Fruit fly (Drosophila melanogaster) whole organism, embryonic: Measurements from ENCODE around the gene Sclp.

Source experiments
- B-H2 ChIP-seq: fragments of 200-800 bp; sonication (Bioruptor generic); optimal IDR thresholded peaks from 2 replicates; lab custom pipeline; 2018; ENCODE audit warnings: missing biosample characterization, mild to moderate bottlenecking, missing genetic modification characterization
- CG10321 ChIP-seq: fragments of 200-800 bp; sonication (Bioruptor generic); IDR thresholded peaks from 2 replicates; pipeline ENCODE4 v1.3.6; 2022; ENCODE audit warnings: missing biosample characterization, missing genetic modification characterization
- CG11504 ChIP-seq: fragments of 200-800 bp; sonication (Bioruptor generic); optimal IDR thresholded peaks from 3 replicates; lab custom pipeline; 2019; ENCODE audit warnings: missing biosample characterization, mild to moderate bottlenecking, missing genetic modification characterization, moderate library complexity
- CG12391 ChIP-seq: fragments of 200-800 bp; sonication (Bioruptor generic); optimal IDR thresholded peaks from 3 replicates; lab custom pipeline; 2018; ENCODE audit warnings: missing biosample characterization, mild to moderate bottlenecking, missing genetic modification characterization, moderate library complexity
- CG13296 ChIP-seq: fragments of 200-800 bp; sonication (Bioruptor generic); optimal IDR thresholded peaks from 3 replicates; lab custom pipeline; 2018; ENCODE audit warnings: missing biosample characterization, mild to moderate bottlenecking, missing genetic modification characterization
- CG14441 ChIP-seq: fragments of 200-800 bp; sonication (Bioruptor generic); IDR thresholded peaks from 2 replicates; pipeline ENCODE4 v1.3.6; 2022; ENCODE audit warnings: missing biosample characterization, missing genetic modification characterization
- CG16779 ChIP-seq: fragments of 200-800 bp; sonication (Bioruptor generic); IDR thresholded peaks from 2 replicates; pipeline ENCODE4 v1.3.6; 2022; ENCODE audit warnings: missing biosample characterization, missing genetic modification characterization
- CG18011 ChIP-seq: fragments of 200-800 bp; sonication (Bioruptor generic); optimal IDR thresholded peaks from 2 replicates; lab custom pipeline; 2017; ENCODE audit warnings: missing biosample characterization, missing genetic modification characterization, mild to moderate bottlenecking, moderate library complexity, missing genotype
- CG30403 ChIP-seq: fragments of 200-800 bp; sonication (Bioruptor generic); optimal IDR thresholded peaks from 3 replicates; lab custom pipeline; 2016; ENCODE audit warnings: missing biosample characterization, missing genetic modification characterization
- CG3065 ChIP-seq: fragments of 200-800 bp; sonication (Bioruptor generic); optimal IDR thresholded peaks from 2 replicates; lab custom pipeline; 2016; ENCODE audit warnings: missing biosample characterization, missing genetic modification characterization
- CG33213 ChIP-seq: fragments of 200-800 bp; sonication (Bioruptor generic); optimal IDR thresholded peaks from 3 replicates; lab custom pipeline; 2016; ENCODE audit warnings: missing biosample characterization, missing genetic modification characterization
- CG3726 ChIP-seq: fragments of 200-800 bp; sonication (Bioruptor generic); IDR thresholded peaks from 3 replicates; pipeline ENCODE4, ENCODE4 v1.3.6; 2022; ENCODE audit warnings: missing biosample characterization, missing genetic modification characterization
- CG6175 ChIP-seq: fragments of 200-800 bp; sonication (Bioruptor generic); IDR thresholded peaks from 3 replicates; pipeline ENCODE4 v1.3.6; 2022; ENCODE audit warnings: missing biosample characterization, missing genetic modification characterization
- CG6791 ChIP-seq: fragments of 200-800 bp; sonication (Bioruptor generic); IDR thresholded peaks from 3 replicates; pipeline ENCODE4 v1.3.6; 2022; ENCODE audit warnings: missing biosample characterization, missing genetic modification characterization; ENCODE audit not compliant: partially characterized antibody
- CG7357 ChIP-seq: fragments of 200-800 bp; sonication (Bioruptor generic); IDR thresholded peaks from 3 replicates; pipeline ENCODE4 v1.3.6; 2022; ENCODE audit warnings: missing biosample characterization, missing genetic modification characterization
- CG8944 ChIP-seq: fragments of 200-800 bp; sonication (Bioruptor generic); optimal IDR thresholded peaks from 3 replicates; lab custom pipeline; 2016; ENCODE audit warnings: missing biosample characterization, missing genetic modification characterization
- CG9797 ChIP-seq: fragments of 200-800 bp; sonication (Bioruptor generic); optimal IDR thresholded peaks from 3 replicates; lab custom pipeline; 2018; ENCODE audit warnings: missing biosample characterization, mild to moderate bottlenecking, missing genetic modification characterization
- CTCF ChIP-seq: fragments of 200-800 bp; sonication (Bioruptor generic); optimal IDR thresholded peaks from 2 replicates; lab custom pipeline; 2017; ENCODE audit warnings: missing biosample characterization, mild to moderate bottlenecking, missing genetic modification characterization, moderate library complexity
- D ChIP-seq, 2 experiments: fragments of 200-800 bp in 1 of 2; fragments of >200 bp in 1 of 2; sonication (Bioruptor generic) in 1 of 2; optimal IDR thresholded peaks; 2 replicates in 1 of 2; 3 replicates in 1 of 2; lab custom pipeline; 2017; ENCODE audit warnings: mild to moderate bottlenecking in 1 of 2, missing biosample characterization in 1 of 2, missing genetic modification characterization in 1 of 2, missing genetic modification reagents in 1 of 2
- Dll ChIP-seq: fragments of 200-800 bp; sonication (Bioruptor generic); IDR thresholded peaks from 4 replicates; pipeline ENCODE4 v1.3.6; 2022; ENCODE audit warnings: missing biosample characterization, missing genetic modification characterization; ENCODE audit not compliant: partially characterized antibody
- Dp ChIP-seq: fragments of 200-800 bp; sonication (Bioruptor generic); optimal IDR thresholded peaks from 2 replicates; lab custom pipeline; 2018; ENCODE audit warnings: missing biosample characterization, mild to moderate bottlenecking, missing genetic modification characterization, moderate library complexity
- Drgx ChIP-seq: fragments of 200-800 bp; sonication (Bioruptor generic); IDR thresholded peaks from 2 replicates; pipeline ENCODE4 v1.3.6; 2022; ENCODE audit warnings: missing biosample characterization, missing genetic modification characterization
- Fer2 ChIP-seq: fragments of 200-800 bp; sonication (Bioruptor generic); optimal IDR thresholded peaks from 2 replicates; lab custom pipeline; 2018; ENCODE audit warnings: missing biosample characterization, mild to moderate bottlenecking, missing genetic modification characterization, moderate library complexity
- Fer3 ChIP-seq: fragments of 200-800 bp; sonication (Bioruptor generic); optimal IDR thresholded peaks from 2 replicates; lab custom pipeline; 2018; ENCODE audit warnings: missing biosample characterization, mild to moderate bottlenecking, missing genetic modification characterization, moderate library complexity
- HLH4C ChIP-seq: fragments of 200-800 bp; sonication (Bioruptor generic); IDR thresholded peaks from 3 replicates; pipeline ENCODE4 v1.3.6; 2022; ENCODE audit warnings: missing biosample characterization, missing genetic modification characterization; ENCODE audit not compliant: partially characterized antibody
- HLHmδ ChIP-seq: fragments of 200-800 bp; sonication (Bioruptor generic); optimal IDR thresholded peaks from 2 replicates; lab custom pipeline; 2018; ENCODE audit warnings: missing biosample characterization, mild to moderate bottlenecking, missing genetic modification characterization, moderate library complexity
- HmgZ ChIP-seq: fragments of 200-800 bp; sonication (Bioruptor generic); optimal IDR thresholded peaks from 2 replicates; lab custom pipeline; 2018; ENCODE audit warnings: missing biosample characterization, mild to moderate bottlenecking, missing genetic modification characterization
- Hmx ChIP-seq: fragments of 200-800 bp; sonication (Bioruptor generic); optimal IDR thresholded peaks from 2 replicates; lab custom pipeline; 2016; ENCODE audit warnings: missing biosample characterization, missing genetic modification characterization
- Hr51 ChIP-seq, 2 experiments: fragments of 200-800 bp; sonication (Bioruptor generic); optimal IDR thresholded peaks; 2 replicates in 1 of 2; 3 replicates in 1 of 2; lab custom pipeline; 2016 to 2018; ENCODE audit warnings: missing biosample characterization in 2 of 2, missing genetic modification characterization in 2 of 2, mild to moderate bottlenecking in 1 of 2, moderate library complexity in 1 of 2
- NC2β ChIP-seq: fragments of 200-800 bp; sonication (Bioruptor generic); optimal IDR thresholded peaks from 2 replicates; lab custom pipeline; 2016; ENCODE audit warnings: missing biosample characterization, missing genetic modification characterization
- Opbp ChIP-seq: fragments of 200-800 bp; sonication (Bioruptor generic); IDR thresholded peaks from 3 replicates; pipeline ENCODE4 v1.3.6; 2022; ENCODE audit warnings: missing biosample characterization, missing genetic modification characterization; ENCODE audit not compliant: partially characterized antibody
- Poxn ChIP-seq: fragments of 200-800 bp; sonication (Bioruptor generic); IDR thresholded peaks from 2 replicates; pipeline ENCODE4 v1.3.6; 2022; ENCODE audit warnings: missing biosample characterization, missing genetic modification characterization
- Xbp1 ChIP-seq: fragments of 200-800 bp; sonication (Bioruptor generic); optimal IDR thresholded peaks from 3 replicates; lab custom pipeline; 2016; ENCODE audit warnings: missing biosample characterization, mild to moderate bottlenecking, missing genetic modification characterization
- abd-A ChIP-seq: fragments of 200-800 bp; sonication (Bioruptor generic); optimal IDR thresholded peaks from 3 replicates; lab custom pipeline; 2019; ENCODE audit warnings: missing biosample characterization, mild to moderate bottlenecking, missing genetic modification characterization, moderate library complexity
- bbx ChIP-seq: fragments of 200-800 bp; sonication (Bioruptor generic); IDR thresholded peaks from 2 replicates; pipeline ENCODE4 v1.3.6; 2022; ENCODE audit warnings: missing biosample characterization, missing genetic modification characterization; ENCODE audit not compliant: partially characterized antibody
- fd3F ChIP-seq: fragments of 200-800 bp; sonication (Bioruptor generic); optimal IDR thresholded peaks from 2 replicates; lab custom pipeline; 2018; ENCODE audit warnings: missing biosample characterization, mild to moderate bottlenecking, missing genetic modification characterization, moderate library complexity
- fu2 ChIP-seq: fragments of 200-800 bp; sonication (Bioruptor generic); optimal IDR thresholded peaks from 2 replicates; lab custom pipeline; 2016; ENCODE audit warnings: missing biosample characterization, missing genetic modification characterization
- lola ChIP-seq, 3 experiments: fragments of >200 bp in 2 of 3; fragments of 200-800 bp in 1 of 3; sonication (Bioruptor generic) in 1 of 3; optimal IDR thresholded peaks; 2 replicates each; lab custom pipeline; 2017 to 2019; ENCODE audit warnings: missing biosample characterization in 3 of 3, missing genetic modification characterization in 3 of 3, mild to moderate bottlenecking in 1 of 3, moderate library complexity in 1 of 3
- nmo ChIP-seq: fragments of 200-800 bp; sonication (Bioruptor generic); optimal IDR thresholded peaks from 2 replicates; lab custom pipeline; 2018; ENCODE audit warnings: missing biosample characterization, mild to moderate bottlenecking, missing genetic modification characterization, moderate library complexity
- pzg ChIP-seq: fragments of 200-800 bp; sonication (Bioruptor generic); optimal IDR thresholded peaks from 3 replicates; lab custom pipeline; 2018; ENCODE audit warnings: missing biosample characterization, mild to moderate bottlenecking, missing genetic modification characterization, moderate library complexity
- run ChIP-seq: fragments of 200-800 bp; sonication (Bioruptor generic); optimal IDR thresholded peaks from 3 replicates; lab custom pipeline; 2018; ENCODE audit warnings: missing biosample characterization, mild to moderate bottlenecking, missing genetic modification characterization
- salm ChIP-seq: fragments of 200-800 bp; sonication (Bioruptor generic); optimal IDR thresholded peaks from 2 replicates; lab custom pipeline; 2018; ENCODE audit warnings: missing biosample characterization, mild to moderate bottlenecking, missing genetic modification characterization
- sc ChIP-seq, 3 experiments: fragments of >200 bp in 2 of 3; fragments of 200-800 bp in 1 of 3; sonication (Bioruptor generic) in 1 of 3; optimal IDR thresholded peaks; 2 replicates in 2 of 3; 3 replicates in 1 of 3; lab custom pipeline; 2017; ENCODE audit warnings: mild to moderate bottlenecking in 1 of 3, missing biosample characterization in 1 of 3, missing genetic modification characterization in 1 of 3, missing genetic modification reagents in 1 of 3
- schlank ChIP-seq: fragments of 200-800 bp; sonication (Bioruptor generic); optimal IDR thresholded peaks from 2 replicates; lab custom pipeline; 2018; ENCODE audit warnings: missing biosample characterization, mild to moderate bottlenecking, missing genetic modification characterization
- sd ChIP-seq: fragments of 200-800 bp; sonication (Bioruptor generic); optimal IDR thresholded peaks from 3 replicates; lab custom pipeline; 2018; ENCODE audit warnings: missing biosample characterization, mild to moderate bottlenecking, missing genetic modification characterization, moderate library complexity
- sqz ChIP-seq: fragments of 200-800 bp; sonication (Bioruptor generic); optimal IDR thresholded peaks from 3 replicates; lab custom pipeline; 2018; ENCODE audit warnings: missing biosample characterization, mild to moderate bottlenecking, missing genetic modification characterization
- sug ChIP-seq: fragments of 200-800 bp; optimal IDR thresholded peaks from 2 replicates; lab custom pipeline; 2019; ENCODE audit warnings: missing biosample characterization, mild to moderate bottlenecking, missing genetic modification characterization, moderate library complexity
- ttk ChIP-seq: fragments of 200-800 bp; sonication (Bioruptor generic); IDR thresholded peaks from 2 replicates; pipeline ENCODE4 v2.1.2; 2022; ENCODE audit warnings: missing biosample characterization, missing genetic modification characterization

Sclp gene

DNA sequence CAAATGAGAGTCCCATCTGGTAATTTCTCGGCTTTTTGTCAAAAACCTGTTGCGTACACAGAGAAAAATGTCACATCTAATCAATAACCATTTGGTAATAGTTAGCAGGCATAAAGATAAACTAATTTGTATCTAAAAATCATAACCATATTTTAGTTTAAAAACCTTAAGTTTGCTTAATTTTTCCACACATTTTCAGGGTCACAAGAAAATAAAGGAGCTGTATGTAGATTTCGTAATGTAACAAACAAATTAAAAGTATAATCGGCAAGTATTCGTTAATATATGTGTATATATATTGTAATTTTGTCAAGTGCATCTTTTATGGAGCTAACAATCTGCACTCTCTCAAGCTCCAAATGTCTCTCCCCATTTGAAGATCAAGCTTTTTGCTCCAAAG is 3.5 kb downstream of the Sclp start (continued):
- no peak for TF ChIP-seq HLH4C (GFP tag; lab: Robert Waterston, UW)
- peak; percentile 93 for TF ChIP-seq CG30403
- peak; percentile 94 for TF ChIP-seq CG11504 (tag; lab: Kevin White, UChicago)
- peak; percentile 89 for TF ChIP-seq Drgx
- peak; percentile 58 for TF ChIP-seq CG8944 (GFP tag; lab: Kevin White, UChicago)
- TF ChIP-seq CG9797: no peak
- TF ChIP-seq Dll (GFP tag; lab: Robert Waterston, UW): no peak
- peak; percentile 74 for TF ChIP-seq abd-A (tag; lab: Kevin White, UChicago)
- TF ChIP-seq CTCF (GFP tag; lab: Kevin White, UChicago): peak; percentile 58
- TF ChIP-seq Xbp1 (GFP tag; lab: Kevin White, UChicago): peak; percentile 90
- TF ChIP-seq lola (GFP tag; optimal IDR thresholded peaks at IDR 0.05; lab: Kevin White, UChicago): peak in 1 of 3 experiments; percentile 93
- peak; percentile 92 for TF ChIP-seq sug
- no peak for TF ChIP-seq Dp (GFP tag; lab: Kevin White, UChicago)
- TF ChIP-seq CG13296 (GFP tag; lab: Kevin White, UChicago): peak; percentile 88
- TF ChIP-seq pzg (GFP tag; lab: Kevin White, UChicago): no peak
- TF ChIP-seq sc (optimal IDR thresholded peaks at IDR 0.05; lab: Kevin White, UChicago): no peak
- TF ChIP-seq sc (GFP tag; optimal IDR thresholded peaks at IDR 0.05; lab: Kevin White, UChicago): peak; percentile 80
- TF ChIP-seq schlank (tag; lab: Kevin White, UChicago): peak; percentile 35
- TF ChIP-seq Hmx (GFP tag; lab: Kevin White, UChicago): peak; percentile 52
- peak; percentile 82 for TF ChIP-seq CG7357 (GFP tag; lab: Robert Waterston, UW)
- no peak for TF ChIP-seq Opbp (GFP tag; lab: Robert Waterston, UW)
- TF ChIP-seq HLHmδ: no peak
- no peak for TF ChIP-seq CG10321 (GFP tag; lab: Robert Waterston, UW)
- peak; percentile 87 for TF ChIP-seq ttk (GFP tag; lab: Robert Waterston, UW)
- TF ChIP-seq CG6791: no peak
- peak; percentile 46 for TF ChIP-seq fu2 (GFP tag; lab: Kevin White, UChicago)
- TF ChIP-seq CG12391 (tag; lab: Kevin White, UChicago): peak; percentile 92
- TF ChIP-seq salm (tag; lab: Kevin White, UChicago): peak; percentile 84
- TF ChIP-seq Fer3 (tag; lab: Kevin White, UChicago): peak; percentile 89
- 0 out of 2 replicates have a peak, but pooled peaks have one; percentile 44 for TF ChIP-seq Poxn (GFP tag; lab: Robert Waterston, UW)
- peak; percentile 86 for TF ChIP-seq CG14441 (GFP tag; lab: Robert Waterston, UW)
- peak; percentile 97 for TF ChIP-seq nmo (GFP tag; lab: Kevin White, UChicago)
- TF ChIP-seq CG3726 (GFP tag; lab: Robert Waterston, UW): peak; percentile 78; the same call in 2 of the 3 replicates
- TF ChIP-seq B-H2 (GFP tag; lab: Kevin White, UChicago): peak; percentile 63
- peak; percentile 88 for TF ChIP-seq run
- no peak for TF ChIP-seq bbx (GFP tag; lab: Robert Waterston, UW)
- TF ChIP-seq Hr51 (GFP tag; optimal IDR thresholded peaks at IDR 0.05; lab: Kevin White, UChicago): peak; percentile 43 to 94
- TF ChIP-seq CG16779 (GFP tag; lab: Robert Waterston, UW): 0 out of 2 replicates have a peak, but pooled peaks have one; percentile 40
- peak; percentile 13 for TF ChIP-seq CG3065 (GFP tag; lab: Kevin White, UChicago)
- TF ChIP-seq sd (tag; lab: Kevin White, UChicago): peak; percentile 79
- TF ChIP-seq CG18011 (GFP tag; lab: Kevin White, UChicago): peak; percentile 64
- TF ChIP-seq fd3F (GFP tag; lab: Kevin White, UChicago): peak; percentile 87
- peak; percentile 82; the same call in 2 of the 3 replicates for TF ChIP-seq CG6175 (GFP tag; lab: Robert Waterston, UW)
- TF ChIP-seq Fer2 (tag; lab: Kevin White, UChicago): peak; percentile 78
- peak; percentile 77 for TF ChIP-seq sqz
- TF ChIP-seq NC2β (GFP tag; lab: Kevin White, UChicago): peak; percentile 58
- peak; percentile 29 for TF ChIP-seq CG33213 (GFP tag; lab: Kevin White, UChicago)
- peak; percentile 85 for TF ChIP-seq HmgZ (tag; lab: Kevin White, UChicago)
- no peak for TF ChIP-seq D (optimal IDR thresholded peaks at IDR 0.05; lab: Kevin White, UChicago)
- peak; percentile 82 for TF ChIP-seq D (GFP tag; optimal IDR thresholded peaks at IDR 0.05; lab: Kevin White, UChicago)
